Worm (Caenorhabditis elegans) whole organism, L2 larva: ENCODE results near the gene str-15.

Source experiments
- C34F6.9 ChIP-seq: fragments of 150-350 bp; optimal IDR thresholded peaks from 2 replicates; lab custom pipeline; 2014; ENCODE audit warnings: missing biosample characterization, missing genetic modification characterization
- Y55F3AM.14 ChIP-seq: fragments of 200-800 bp; sonication (Bioruptor generic); optimal IDR thresholded peaks from 2 replicates; lab custom pipeline; 2018; ENCODE audit warnings: mild to moderate bottlenecking, missing genetic modification characterization, missing compliant biosample characterization
- ZK546.5 ChIP-seq: sonication (generic microtip); optimal IDR thresholded peaks from 2 replicates; lab custom pipeline; 2017; ENCODE audit warnings: missing biosample characterization, missing genetic modification characterization
- alr-1 ChIP-seq: fragments of 150-350 bp; optimal IDR thresholded peaks from 2 replicates; lab custom pipeline; 2014; ENCODE audit warnings: missing biosample characterization, missing genetic modification characterization
- aly-2 ChIP-seq: fragments of 150-350 bp; optimal IDR thresholded peaks from 2 replicates; lab custom pipeline; 2014; ENCODE audit warnings: missing biosample characterization, missing genetic modification characterization
- ama-1 ChIP-seq: fragments of 150-350 bp; optimal IDR thresholded peaks from 2 replicates; lab custom pipeline; 2018; ENCODE audit warnings: inconsistent platforms
- elt-1 ChIP-seq: fragments of 150-350 bp; optimal IDR thresholded peaks from 2 replicates; lab custom pipeline; 2014; ENCODE audit warnings: missing biosample characterization, missing genetic modification characterization
- fos-1 ChIP-seq: fragments of 150-350 bp; optimal IDR thresholded peaks from 2 replicates; lab custom pipeline; 2014; ENCODE audit warnings: missing biosample characterization, missing genetic modification characterization
- gmeb-1 ChIP-seq: fragments of 150-350 bp; optimal IDR thresholded peaks from 2 replicates; lab custom pipeline; 2014; ENCODE audit warnings: missing biosample characterization, missing genetic modification characterization
- lin-13 ChIP-seq: fragments of 150-350 bp; optimal IDR thresholded peaks from 2 replicates; lab custom pipeline; 2014; ENCODE audit warnings: missing biosample characterization, missing genetic modification reagents, missing genetic modification characterization
- lsy-2 ChIP-seq, 2 experiments: fragments of 150-350 bp in 1 of 2; sonication (generic microtip) in 1 of 2; optimal IDR thresholded peaks; 2 replicates each; lab custom pipeline; 2014 to 2017; ENCODE audit warnings: missing biosample characterization in 2 of 2, missing genetic modification characterization in 2 of 2
- mab-5 ChIP-seq: fragments of 150-350 bp; optimal IDR thresholded peaks from 2 replicates; lab custom pipeline; 2014; ENCODE audit warnings: missing biosample characterization, missing genetic modification characterization
- mbf-1 ChIP-seq: sonication (generic microtip); optimal IDR thresholded peaks from 2 replicates; lab custom pipeline; 2017; ENCODE audit warnings: missing biosample characterization, missing genetic modification characterization
- mdl-1 ChIP-seq, 2 experiments: fragments of 150-350 bp in 1 of 2; sonication (generic microtip) in 1 of 2; optimal IDR thresholded peaks; 2 replicates each; lab custom pipeline; 2017; ENCODE audit warnings: missing biosample characterization in 2 of 2, missing genetic modification characterization in 2 of 2
- nhr-10 ChIP-seq: sonication (generic microtip); optimal IDR thresholded peaks from 2 replicates; lab custom pipeline; 2017; ENCODE audit warnings: missing biosample characterization, missing genetic modification characterization
- nhr-11 ChIP-seq: fragments of 150-350 bp; optimal IDR thresholded peaks from 2 replicates; lab custom pipeline; 2014; ENCODE audit warnings: missing biosample characterization, missing genetic modification characterization
- nhr-12 ChIP-seq: fragments of 150-350 bp; optimal IDR thresholded peaks from 2 replicates; lab custom pipeline; 2014; ENCODE audit warnings: missing biosample characterization, missing genetic modification characterization
- nhr-129 ChIP-seq: fragments of 150-350 bp; optimal IDR thresholded peaks from 2 replicates; lab custom pipeline; 2014; ENCODE audit warnings: missing biosample characterization, missing genetic modification characterization
- nhr-21 ChIP-seq: fragments of 150-350 bp; optimal IDR thresholded peaks from 2 replicates; lab custom pipeline; 2014; ENCODE audit warnings: missing biosample characterization, missing genetic modification characterization
- nhr-23 ChIP-seq: fragments of 150-350 bp; optimal IDR thresholded peaks from 2 replicates; lab custom pipeline; 2014; ENCODE audit warnings: missing biosample characterization, missing genetic modification reagents, missing genetic modification characterization
- nhr-237 ChIP-seq: fragments of 150-350 bp; optimal IDR thresholded peaks from 2 replicates; lab custom pipeline; 2014; ENCODE audit warnings: missing biosample characterization, missing genetic modification characterization
- nhr-6 ChIP-seq: fragments of 150-350 bp; optimal IDR thresholded peaks from 2 replicates; lab custom pipeline; 2014; ENCODE audit warnings: missing biosample characterization, missing genetic modification characterization
- nhr-77 ChIP-seq: fragments of 150-350 bp; optimal IDR thresholded peaks from 2 replicates; lab custom pipeline; 2014; ENCODE audit warnings: missing biosample characterization, missing genetic modification characterization
- peb-1 ChIP-seq: fragments of 150-350 bp; optimal IDR thresholded peaks from 2 replicates; lab custom pipeline; 2014; ENCODE audit warnings: missing biosample characterization, missing genetic modification characterization
- sem-4 ChIP-seq: fragments of 150-350 bp; optimal IDR thresholded peaks from 2 replicates; lab custom pipeline; 2014; ENCODE audit warnings: missing biosample characterization, missing genetic modification reagents, missing genetic modification characterization
- skn-1 ChIP-seq: sonication (generic microtip); optimal IDR thresholded peaks from 2 replicates; lab custom pipeline; 2017; ENCODE audit warnings: missing biosample characterization, missing genetic modification characterization
- sma-9 ChIP-seq, 2 experiments: fragments of 150-350 bp in 1 of 2; sonication (generic microtip) in 1 of 2; optimal IDR thresholded peaks; 2 replicates each; lab custom pipeline; 2014 to 2016; ENCODE audit warnings: missing genetic modification characterization in 2 of 2, mild to moderate bottlenecking in 1 of 2, missing biosample characterization in 1 of 2, missing compliant biosample characterization in 1 of 2, missing genetic modification reagents in 1 of 2, moderate library complexity in 1 of 2
- snpc-4 ChIP-seq: fragments of 150-350 bp; optimal IDR thresholded peaks from 2 replicates; lab custom pipeline; 2014; ENCODE audit warnings: missing biosample characterization, missing genetic modification characterization
- unc-55 ChIP-seq: fragments of 150-350 bp; sonication (generic microtip); optimal IDR thresholded peaks from 3 replicates; lab custom pipeline; 2014; ENCODE audit warnings: missing biosample characterization, missing genetic modification reagents, missing genetic modification characterization
- zag-1 ChIP-seq: fragments of 150-350 bp; optimal IDR thresholded peaks from 2 replicates; lab custom pipeline; 2014; ENCODE audit warnings: missing biosample characterization, missing genetic modification characterization
- ztf-1 ChIP-seq: fragments of 200-800 bp; sonication (Bioruptor generic); conservative IDR thresholded peaks from 2 replicates; pipeline ENCODE4 v1.3.6; 2022; ENCODE audit warnings: missing genetic modification characterization, missing compliant biosample characterization
- ztf-11 ChIP-seq: sonication (generic microtip); optimal IDR thresholded peaks from 2 replicates; lab custom pipeline; 2017; ENCODE audit warnings: missing biosample characterization, missing genetic modification characterization

str-15 gene

DNA sequence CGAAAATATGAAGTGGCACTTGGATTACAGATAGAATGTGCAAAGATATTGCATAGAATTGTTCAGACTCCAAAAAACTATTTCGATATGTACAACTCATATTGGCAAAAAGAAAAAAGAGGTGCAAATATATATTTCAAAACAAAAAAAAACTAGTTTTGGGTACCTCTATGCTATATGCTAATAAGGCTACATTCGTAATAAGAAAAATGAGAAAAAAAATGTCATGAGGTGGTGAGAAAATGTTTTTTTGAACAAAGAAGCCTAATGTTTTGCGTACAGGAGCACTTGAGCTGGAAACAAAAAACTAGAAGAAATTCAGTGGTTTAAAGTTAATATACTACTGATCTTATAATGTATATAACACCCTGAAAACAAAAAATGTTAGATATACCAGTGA, 2.3 kb upstream of the str-15 start, which contains the start of gene srh-142:
Gene srh-142, minus strand, starts transcription at position 101 of the 400 bp plus-strand sequence.
- TF ChIP-seq ama-1 (lab: Kevin White, UChicago) (no peak), skn-1 (tag; lab: Kevin White, UChicago) (no peak), unc-55 (GFP tag; lab: Kevin White, UChicago) (no peak), sma-9 (GFP tag; optimal IDR thresholded peaks at IDR 0.05; lab: Kevin White, UChicago) (no peak), sma-9 (tag; optimal IDR thresholded peaks at IDR 0.05; lab: Kevin White, UChicago) (no peak)
- TF ChIP-seq, all 48 proteins: peak for 0

DNA sequence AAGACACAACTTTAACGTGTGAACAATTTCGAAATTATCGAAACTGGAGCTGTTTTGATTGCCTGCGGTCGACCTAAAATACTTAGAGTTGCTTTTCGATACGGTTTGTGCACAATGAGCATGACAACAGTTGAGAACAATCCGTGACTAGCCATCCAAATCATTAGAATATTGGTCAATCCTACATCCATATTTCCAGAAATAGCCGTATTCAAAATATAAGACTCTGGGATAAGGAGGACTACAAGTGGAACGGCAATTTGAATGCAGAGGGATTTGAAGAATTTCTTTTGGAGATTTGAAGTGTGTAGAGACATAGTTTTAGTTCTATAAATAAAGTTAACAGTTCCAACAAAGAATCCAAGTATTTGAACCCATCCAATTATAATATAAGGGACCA, 763 bp upstream of the str-15 start:
- no peak for TF ChIP-seq Y55F3AM.14 (GFP tag; lab: Kevin White, UChicago)
- no peak for TF ChIP-seq mdl-1 (tag; optimal IDR thresholded peaks at IDR 0.05; lab: Kevin White, UChicago)
- no peak for TF ChIP-seq ztf-11
- TF ChIP-seq nhr-129 (tag; lab: Kevin White, UChicago), result no peak
- no peak for TF ChIP-seq C34F6.9
- no peak for TF ChIP-seq zag-1 (tag; lab: Kevin White, UChicago)
- no peak for TF ChIP-seq nhr-21 (tag; lab: Kevin White, UChicago)
- no peak for TF ChIP-seq snpc-4 (tag; lab: Kevin White, UChicago)
- no peak for TF ChIP-seq mab-5 (tag; lab: Kevin White, UChicago)
- no peak for TF ChIP-seq elt-1 (tag; lab: Kevin White, UChicago)
- TF ChIP-seq ama-1 (lab: Kevin White, UChicago), result no peak
- TF ChIP-seq alr-1 (tag; lab: Kevin White, UChicago), result no peak
- no peak for TF ChIP-seq skn-1 (tag; lab: Kevin White, UChicago)
- no peak for TF ChIP-seq nhr-12 (tag; lab: Kevin White, UChicago)

DNA sequence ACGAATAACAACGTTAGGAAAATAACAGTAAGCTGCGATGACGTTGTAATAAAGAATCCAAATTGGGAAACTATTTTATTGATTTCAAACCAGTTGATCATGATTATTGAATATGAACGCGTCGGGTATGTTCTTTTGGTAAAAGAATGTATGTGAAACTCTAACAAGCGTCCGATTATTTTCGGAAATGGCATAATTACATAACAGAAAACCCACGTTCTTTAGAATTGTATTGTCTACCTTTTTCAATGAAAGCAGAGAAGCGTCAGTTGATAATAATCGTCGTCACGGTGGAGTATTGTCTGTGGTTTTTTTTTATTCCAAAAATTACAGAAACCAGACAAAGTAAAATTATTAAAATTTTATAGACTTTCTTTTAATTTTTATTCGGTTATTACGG, 3.5 kb downstream of the str-15 start, which contains the start of gene str-14:
Gene str-14, minus strand, starts transcription at position 101 of the 400 bp plus-strand sequence.
- TF ChIP-seq nhr-21 (tag; lab: Kevin White, UChicago) (no peak), nhr-77 (tag; lab: Kevin White, UChicago) (no peak), nhr-23 (tag; lab: Kevin White, UChicago) (no peak), lin-13 (GFP tag; lab: Kevin White, UChicago) (no peak), nhr-11 (no peak)
- TF ChIP-seq, all 48 proteins: peak for 0

DNA sequence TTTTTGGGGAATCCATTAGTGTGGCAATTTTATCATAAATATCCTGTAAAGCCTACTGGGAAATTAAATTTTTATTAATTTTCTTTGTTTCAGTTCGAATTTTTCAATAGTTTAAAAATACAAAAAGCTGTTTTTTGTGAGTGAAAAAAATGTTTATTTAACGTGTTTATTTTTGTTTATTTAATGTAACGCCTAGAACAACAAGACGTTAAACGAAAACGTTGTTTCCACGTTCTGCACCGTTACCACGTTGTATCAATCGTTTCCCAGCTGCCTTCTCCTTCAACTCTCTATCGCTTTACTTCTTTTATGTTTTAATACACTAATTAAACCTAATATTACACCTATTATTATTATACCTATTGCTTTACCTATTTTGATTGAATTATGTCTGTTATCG, 10.9 kb downstream of the str-15 start, which contains the start of gene T08G3.13:
Gene T08G3.13, plus strand, starts transcription at position 301 of the 400 bp plus-strand sequence.
- no peak for TF ChIP-seq nhr-10 (tag; lab: Kevin White, UChicago)
- TF ChIP-seq nhr-21 (tag; lab: Kevin White, UChicago), result no peak
- TF ChIP-seq snpc-4 (tag; lab: Kevin White, UChicago), result no peak
- no peak for TF ChIP-seq peb-1 (tag; lab: Kevin White, UChicago)
- TF ChIP-seq mbf-1 (tag; lab: Kevin White, UChicago), result no peak
- no peak for TF ChIP-seq sem-4
- no peak for TF ChIP-seq nhr-23 (tag; lab: Kevin White, UChicago)
- TF ChIP-seq ama-1 (lab: Kevin White, UChicago), result no peak
- TF ChIP-seq ZK546.5 (tag; lab: Kevin White, UChicago), result no peak
- TF ChIP-seq nhr-6 (tag; lab: Kevin White, UChicago), result no peak
- TF ChIP-seq elt-1 (tag; lab: Kevin White, UChicago), result no peak
- TF ChIP-seq, all 48 proteins: peak for 0

DNA sequence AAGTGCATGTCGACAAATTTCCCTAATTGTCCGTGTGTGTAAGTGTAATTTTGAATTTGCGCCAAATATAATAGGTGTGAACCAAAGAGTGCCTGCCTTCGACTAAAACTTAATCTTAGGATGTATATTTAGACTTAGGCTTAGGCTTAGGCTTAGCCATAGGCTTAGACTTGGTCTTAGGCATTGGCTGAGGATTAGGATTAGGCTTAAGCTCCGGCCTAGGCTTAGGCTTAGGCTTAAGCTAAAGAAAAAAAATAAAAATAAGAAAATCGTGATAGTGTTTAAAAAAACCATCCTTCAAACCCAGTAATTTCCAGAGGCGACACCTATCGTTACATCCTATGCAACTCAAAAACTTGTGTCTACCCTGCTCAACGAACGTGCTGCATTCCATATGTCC, 12.4 kb downstream of the str-15 start:
- no peak for TF ChIP-seq zag-1 (tag; lab: Kevin White, UChicago)
- TF ChIP-seq gmeb-1 (tag; lab: Kevin White, UChicago), result no peak
- no peak for TF ChIP-seq alr-1 (tag; lab: Kevin White, UChicago)
- no peak for TF ChIP-seq C34F6.9
- no peak for TF ChIP-seq mbf-1 (tag; lab: Kevin White, UChicago)
- TF ChIP-seq ztf-1 (GFP tag; lab: Robert Waterston, UW), result no peak

DNA sequence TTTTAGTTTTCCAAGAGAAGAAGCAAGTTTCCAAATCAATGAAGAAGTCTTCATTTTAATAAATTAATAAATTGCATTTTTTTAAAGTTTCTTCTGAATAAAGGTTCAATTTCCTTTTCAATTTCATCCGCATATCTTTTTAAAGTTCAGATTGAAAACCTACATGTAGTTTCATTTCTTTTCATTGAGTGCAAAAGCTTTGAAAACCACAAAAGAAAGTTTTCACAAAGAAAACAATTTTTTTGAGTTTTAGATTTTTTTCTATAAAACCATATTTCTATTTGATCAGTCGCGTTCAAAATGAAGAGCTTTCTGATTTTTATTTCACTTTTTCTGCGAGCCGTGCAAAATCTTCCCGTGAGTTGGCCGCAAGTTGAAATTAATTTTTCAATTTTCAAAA, 12.9 kb downstream of the str-15 start, which contains the start of gene T08G3.6:
Gene T08G3.6, plus strand, starts transcription at position 301 of the 400 bp plus-strand sequence.
- TF ChIP-seq C34F6.9 (no peak), lsy-2 (tag; optimal IDR thresholded peaks at IDR 0.05; lab: Kevin White, UChicago) (no peak), nhr-77 (tag; lab: Kevin White, UChicago) (no peak), fos-1 (tag; lab: Kevin White, UChicago) (no peak), aly-2 (no peak), nhr-237 (tag; lab: Kevin White, UChicago) (no peak)
